In genomic region chr2L:8517256-8517694, dm6 we compare ENCODE assay signal across 1 fruit fly cellular context.
A peak's percentile ranks its signal among the peaks of the same experiment; 100 is the strongest.
TF ChIP-seq lines count a peak whose summit lies in the region.

TSS of gene mRpL51 (minus strand) at chr2L:8517380.
TSS of gene Uba4 (plus strand) at chr2L:8517411.

TF ChIP-seq in whole organism, embryonic, 481 proteins besides CTCF, POLR2A, EP300 and RAD21 (continued from another document and continues in another):
- TF ChIP-seq Bgb (GFP tag; IDR thresholded peaks at IDR 0.05; lab: Robert Waterston, UW; ENCODE audit: partially characterized antibody), result peak; percentile 50; the same call in 1 of the 2 replicates
- TF ChIP-seq CG2875 (GFP tag; optimal IDR thresholded peaks at IDR 0.05; lab: Kevin White, UChicago), result no peak
- TF ChIP-seq dmrt11E (tag; optimal IDR thresholded peaks at IDR 0.05; lab: Kevin White, UChicago), result peak; percentile 38
- peak; percentile 79 for TF ChIP-seq CG13287 (GFP tag; IDR thresholded peaks at IDR 0.05; lab: Robert Waterston, UW; ENCODE audit: partially characterized antibody)
- peak; percentile 37 to 89 for TF ChIP-seq Pdp1 (GFP tag; optimal IDR thresholded peaks at IDR 0.05; lab: Kevin White, UChicago)
- peak; percentile 72 for TF ChIP-seq lilli (GFP tag; optimal IDR thresholded peaks at IDR 0.05; lab: Kevin White, UChicago)
- peak; percentile 72 for TF ChIP-seq CG14710 (tag; optimal IDR thresholded peaks at IDR 0.05; lab: Kevin White, UChicago)
- peak; percentile 42; the same call in 1 of the 2 replicates for TF ChIP-seq bbx (GFP tag; IDR thresholded peaks at IDR 0.05; lab: Robert Waterston, UW; ENCODE audit: partially characterized antibody)
- peak; percentile 48; the same call in 1 of the 3 replicates for TF ChIP-seq vnd (GFP tag; IDR thresholded peaks at IDR 0.05; lab: Robert Waterston, UW; ENCODE audit: partially characterized antibody)
- peak; percentile 92 for TF ChIP-seq CG15514 (GFP tag; optimal IDR thresholded peaks at IDR 0.05; lab: Kevin White, UChicago)
- peak; percentile 16 for TF ChIP-seq Camta (GFP tag; optimal IDR thresholded peaks at IDR 0.05; lab: Kevin White, UChicago)
- no peak for TF ChIP-seq Dbx (GFP tag; IDR thresholded peaks at IDR 0.05; lab: Robert Waterston, UW)
- TF ChIP-seq TFAM (GFP tag; optimal IDR thresholded peaks at IDR 0.05; lab: Kevin White, UChicago), result no peak
- TF ChIP-seq az2 (GFP tag; optimal IDR thresholded peaks at IDR 0.05; lab: Kevin White, UChicago), result peak; percentile 31
- TF ChIP-seq B-H1 (GFP tag; IDR thresholded peaks at IDR 0.05; lab: Robert Waterston, UW), result no peak
- peak; percentile 18 for TF ChIP-seq CG10979 (tag; optimal IDR thresholded peaks at IDR 0.05; lab: Kevin White, UChicago)
- peak; percentile 74 for TF ChIP-seq CG1603 (tag; optimal IDR thresholded peaks at IDR 0.05; lab: Kevin White, UChicago)
- TF ChIP-seq NC2β (GFP tag; optimal IDR thresholded peaks at IDR 0.05; lab: Kevin White, UChicago), result peak; percentile 39
- TF ChIP-seq Six4 (GFP tag; optimal IDR thresholded peaks at IDR 0.05; lab: Kevin White, UChicago), result peak; percentile 37
- no peak for TF ChIP-seq CG9817 (tag; optimal IDR thresholded peaks at IDR 0.05; lab: Kevin White, UChicago)
- no peak for TF ChIP-seq lab (GFP tag; optimal IDR thresholded peaks at IDR 0.05; lab: Kevin White, UChicago)
- TF ChIP-seq Myb (GFP tag; optimal IDR thresholded peaks at IDR 0.05; lab: Kevin White, UChicago), result peak; percentile 48
- TF ChIP-seq CG2712 (tag; optimal IDR thresholded peaks at IDR 0.05; lab: Kevin White, UChicago), result peak; percentile 53
- no peak for TF ChIP-seq sqz (GFP tag; optimal IDR thresholded peaks at IDR 0.05; lab: Kevin White, UChicago)
- peak; percentile 3 for TF ChIP-seq CG15269 (tag; optimal IDR thresholded peaks at IDR 0.05; lab: Kevin White, UChicago)
- peak; percentile 56 for TF ChIP-seq zfh2 (GFP tag; optimal IDR thresholded peaks at IDR 0.05; lab: Kevin White, UChicago)
- no peak for TF ChIP-seq fd3F (GFP tag; optimal IDR thresholded peaks at IDR 0.05; lab: Kevin White, UChicago)
- peak; percentile 9 for TF ChIP-seq CG13296 (GFP tag; optimal IDR thresholded peaks at IDR 0.05; lab: Kevin White, UChicago)
- TF ChIP-seq CG4282 (GFP tag; optimal IDR thresholded peaks at IDR 0.05; lab: Kevin White, UChicago), result peak; percentile 28
- no peak for TF ChIP-seq CG8290 (GFP tag; optimal IDR thresholded peaks at IDR 0.05; lab: Kevin White, UChicago)
- TF ChIP-seq CG8290 (tag; optimal IDR thresholded peaks at IDR 0.05; lab: Kevin White, UChicago), result no peak
- TF ChIP-seq CG16813 (GFP tag; IDR thresholded peaks at IDR 0.05; lab: Robert Waterston, UW; ENCODE audit: partially characterized antibody), result peak; percentile 59; the same call in 2 of the 3 replicates
- TF ChIP-seq CG1602 (GFP tag; optimal IDR thresholded peaks at IDR 0.05; lab: Kevin White, UChicago), result no peak
- no peak for TF ChIP-seq grn (GFP tag; optimal IDR thresholded peaks at IDR 0.05; lab: Kevin White, UChicago)
- TF ChIP-seq CG4820 (GFP tag; optimal IDR thresholded peaks at IDR 0.05; lab: Kevin White, UChicago), result peak; percentile 0
- peak; percentile 66 for TF ChIP-seq CG2120 (GFP tag; optimal IDR thresholded peaks at IDR 0.05; lab: Kevin White, UChicago)
- no peak for TF ChIP-seq CG12219 (GFP tag; optimal IDR thresholded peaks at IDR 0.05; lab: Kevin White, UChicago)
- peak; percentile 39 for TF ChIP-seq CG17186 (GFP tag; optimal IDR thresholded peaks at IDR 0.05; lab: Kevin White, UChicago)
- peak; percentile 6 for TF ChIP-seq CG12744 (GFP tag; optimal IDR thresholded peaks at IDR 0.05; lab: Kevin White, UChicago)
- TF ChIP-seq CG12391 (tag; optimal IDR thresholded peaks at IDR 0.05; lab: Kevin White, UChicago), result peak; percentile 53
- TF ChIP-seq CG30403 (GFP tag; optimal IDR thresholded peaks at IDR 0.05; lab: Kevin White, UChicago), result peak; percentile 53
- TF ChIP-seq nerfin-2 (GFP tag; IDR thresholded peaks at IDR 0.05; lab: Robert Waterston, UW; ENCODE audit: partially characterized antibody), result peak; percentile 41; the same call in 1 of the 2 replicates
- no peak for TF ChIP-seq fd96Cb (tag; optimal IDR thresholded peaks at IDR 0.05; lab: Kevin White, UChicago)
- peak; percentile 37 for TF ChIP-seq PHDP (tag; optimal IDR thresholded peaks at IDR 0.05; lab: Kevin White, UChicago)
- peak in 1 of 2 experiments; percentile 16 for TF ChIP-seq bsh (GFP tag; optimal IDR thresholded peaks at IDR 0.05; lab: Kevin White, UChicago)
- TF ChIP-seq pho (GFP tag; optimal IDR thresholded peaks at IDR 0.05; lab: Kevin White, UChicago), result peak; percentile 56
- no peak for TF ChIP-seq CG16779 (GFP tag; IDR thresholded peaks at IDR 0.05; lab: Robert Waterston, UW)
- peak; percentile 32; the same call in 1 of the 2 replicates for TF ChIP-seq CG9932 (GFP tag; IDR thresholded peaks at IDR 0.05; lab: Robert Waterston, UW)
- peak; percentile 30 for TF ChIP-seq CG17385 (GFP tag; optimal IDR thresholded peaks at IDR 0.05; lab: Kevin White, UChicago)
- peak; percentile 39 for TF ChIP-seq Xbp1 (GFP tag; optimal IDR thresholded peaks at IDR 0.05; lab: Kevin White, UChicago)
- TF ChIP-seq CG2116 (GFP tag; optimal IDR thresholded peaks at IDR 0.05; lab: Kevin White, UChicago), result peak; percentile 90
- TF ChIP-seq slou (GFP tag; optimal IDR thresholded peaks at IDR 0.05; lab: Kevin White, UChicago), result peak; percentile 14
- peak; percentile 32; the same call in 1 of the 3 replicates for TF ChIP-seq CG6791 (GFP tag; IDR thresholded peaks at IDR 0.05; lab: Robert Waterston, UW; ENCODE audit: partially characterized antibody)
- TF ChIP-seq chif (GFP tag; optimal IDR thresholded peaks at IDR 0.05; lab: Kevin White, UChicago), result peak in 1 of 2 experiments; percentile 18
- no peak for TF ChIP-seq CG9437 (GFP tag; optimal IDR thresholded peaks at IDR 0.05; lab: Kevin White, UChicago)
- no peak for TF ChIP-seq Xrp1 (GFP tag; IDR thresholded peaks at IDR 0.05; lab: Robert Waterston, UW)
- peak; percentile 54; the same call in 1 of the 3 replicates for TF ChIP-seq knrl (GFP tag; IDR thresholded peaks at IDR 0.05; lab: Robert Waterston, UW; ENCODE audit: partially characterized antibody)
- TF ChIP-seq Side (GFP tag; optimal IDR thresholded peaks at IDR 0.05; lab: Kevin White, UChicago), result peak; percentile 34
- peak; percentile 53 for TF ChIP-seq repo (GFP tag; optimal IDR thresholded peaks at IDR 0.05; lab: Kevin White, UChicago)
- TF ChIP-seq CG30020 (tag; optimal IDR thresholded peaks at IDR 0.05; lab: Kevin White, UChicago), result peak; percentile 31
- TF ChIP-seq mam (GFP tag; optimal IDR thresholded peaks at IDR 0.05; lab: Kevin White, UChicago), result peak; percentile 55
- no peak for TF ChIP-seq tgo (GFP tag; IDR thresholded peaks at IDR 0.05; lab: Robert Waterston, UW)
- peak; percentile 26 for TF ChIP-seq CG12155 (GFP tag; optimal IDR thresholded peaks at IDR 0.05; lab: Kevin White, UChicago)
- TF ChIP-seq NfI (GFP tag; optimal IDR thresholded peaks at IDR 0.05; lab: Kevin White, UChicago), result peak; percentile 41
- TF ChIP-seq CG18599 (GFP tag; optimal IDR thresholded peaks at IDR 0.05; lab: Kevin White, UChicago), result peak; percentile 67
- TF ChIP-seq CG12299 (tag; optimal IDR thresholded peaks at IDR 0.05; lab: Kevin White, UChicago), result peak; percentile 7
- peak; percentile 16 for TF ChIP-seq CG13775 (GFP tag; optimal IDR thresholded peaks at IDR 0.05; lab: Kevin White, UChicago)
- no peak for TF ChIP-seq CG32532 (GFP tag; IDR thresholded peaks at IDR 0.05; lab: Robert Waterston, UW)
- peak; percentile 72; the same call in 2 of the 3 replicates for TF ChIP-seq zen2 (GFP tag; IDR thresholded peaks at IDR 0.05; lab: Robert Waterston, UW; ENCODE audit: partially characterized antibody)
- peak; percentile 62 for TF ChIP-seq Dref (GFP tag; IDR thresholded peaks at IDR 0.05; lab: Robert Waterston, UW)
- TF ChIP-seq org-1 (GFP tag; optimal IDR thresholded peaks at IDR 0.05; lab: Kevin White, UChicago), result no peak
- peak; percentile 9 for TF ChIP-seq pnt (GFP tag; optimal IDR thresholded peaks at IDR 0.05; lab: Kevin White, UChicago)
- TF ChIP-seq grau (tag; optimal IDR thresholded peaks at IDR 0.05; lab: Kevin White, UChicago), result peak; percentile 34
- no peak for TF ChIP-seq CG11560 (tag; IDR thresholded peaks at IDR 0.05; lab: Robert Waterston, UW)
- peak; percentile 18 for TF ChIP-seq jumu (GFP tag; optimal IDR thresholded peaks at IDR 0.05; lab: Kevin White, UChicago)
- TF ChIP-seq prd (optimal IDR thresholded peaks at IDR 0.05; lab: Kevin White, UChicago), result no peak
- TF ChIP-seq prd (GFP tag; IDR thresholded peaks at IDR 0.05; lab: Robert Waterston, UW), result no peak
- TF ChIP-seq lbe (GFP tag; optimal IDR thresholded peaks at IDR 0.05; lab: Kevin White, UChicago), result peak; percentile 72
- no peak for TF ChIP-seq bcd (GFP tag; optimal IDR thresholded peaks at IDR 0.05; lab: Kevin White, UChicago)
- peak; percentile 71 for TF ChIP-seq pzg (GFP tag; optimal IDR thresholded peaks at IDR 0.05; lab: Kevin White, UChicago)
- peak; percentile 45 for TF ChIP-seq wek (GFP tag; optimal IDR thresholded peaks at IDR 0.05; lab: Kevin White, UChicago)
- TF ChIP-seq CG17829 (tag; optimal IDR thresholded peaks at IDR 0.05; lab: Kevin White, UChicago), result peak; percentile 38
- TF ChIP-seq CG8388 (GFP tag; optimal IDR thresholded peaks at IDR 0.05; lab: Kevin White, UChicago), result peak; percentile 26
- TF ChIP-seq Dfd (GFP tag; optimal IDR thresholded peaks at IDR 0.05; lab: Kevin White, UChicago), result no peak
- TF ChIP-seq unc-4 (GFP tag; IDR thresholded peaks at IDR 0.05; lab: Robert Waterston, UW; ENCODE audit: partially characterized antibody), result peak; percentile 55
- peak; percentile 86 for TF ChIP-seq stwl (tag; optimal IDR thresholded peaks at IDR 0.05; lab: Kevin White, UChicago)
- TF ChIP-seq CG12659 (GFP tag; optimal IDR thresholded peaks at IDR 0.05; lab: Kevin White, UChicago), result peak; percentile 52
- TF ChIP-seq dpn (GFP tag; optimal IDR thresholded peaks at IDR 0.05; lab: Kevin White, UChicago), result peak; percentile 31 to 51
- TF ChIP-seq peb (GFP tag; IDR thresholded peaks at IDR 0.05; lab: Robert Waterston, UW), result no peak
- TF ChIP-seq twi (tag; optimal IDR thresholded peaks at IDR 0.05; lab: Kevin White, UChicago), result peak; percentile 63
- TF ChIP-seq exex (tag; optimal IDR thresholded peaks at IDR 0.05; lab: Kevin White, UChicago), result peak; percentile 57
- TF ChIP-seq dm (GFP tag; optimal IDR thresholded peaks at IDR 0.05; lab: Kevin White, UChicago), result peak; percentile 63
- no peak for TF ChIP-seq CG1832 (GFP tag; optimal IDR thresholded peaks at IDR 0.05; lab: Kevin White, UChicago)
- no peak for TF ChIP-seq gro (GFP tag; optimal IDR thresholded peaks at IDR 0.05; lab: Kevin White, UChicago)
- TF ChIP-seq Max (GFP tag; optimal IDR thresholded peaks at IDR 0.05; lab: Kevin White, UChicago), result peak; percentile 44
- peak; percentile 34 for TF ChIP-seq fu2 (GFP tag; optimal IDR thresholded peaks at IDR 0.05; lab: Kevin White, UChicago)
- TF ChIP-seq ind (GFP tag; optimal IDR thresholded peaks at IDR 0.05; lab: Kevin White, UChicago), result peak; percentile 41
- peak; percentile 46 for TF ChIP-seq Fer1 (GFP tag; optimal IDR thresholded peaks at IDR 0.05; lab: Kevin White, UChicago)
- peak; percentile 59 for TF ChIP-seq BEAF-32 (GFP tag; optimal IDR thresholded peaks at IDR 0.05; lab: Kevin White, UChicago)
- TF ChIP-seq CG10565 (GFP tag; optimal IDR thresholded peaks at IDR 0.05; lab: Kevin White, UChicago), result no peak
- TF ChIP-seq corto (GFP tag; optimal IDR thresholded peaks at IDR 0.05; lab: Kevin White, UChicago), result no peak
- TF ChIP-seq dan (GFP tag; IDR thresholded peaks at IDR 0.05; lab: Robert Waterston, UW), result no peak
- TF ChIP-seq en (GFP tag; optimal IDR thresholded peaks at IDR 0.05; lab: Kevin White, UChicago), result no peak
- TF ChIP-seq nmo (GFP tag; optimal IDR thresholded peaks at IDR 0.05; lab: Kevin White, UChicago), result peak; percentile 30
- peak; percentile 6 for TF ChIP-seq CG10147 (GFP tag; optimal IDR thresholded peaks at IDR 0.05; lab: Kevin White, UChicago)
- TF ChIP-seq Mes4 (GFP tag; optimal IDR thresholded peaks at IDR 0.05; lab: Kevin White, UChicago), result peak; percentile 35
- TF ChIP-seq row (GFP tag; IDR thresholded peaks at IDR 0.05; lab: Robert Waterston, UW), result peak; percentile 39; the same call in 1 of the 3 replicates
- no peak for TF ChIP-seq so (GFP tag; IDR thresholded peaks at IDR 0.05; lab: Robert Waterston, UW)
- peak; percentile 46 for TF ChIP-seq MESR4 (GFP tag; optimal IDR thresholded peaks at IDR 0.05; lab: Kevin White, UChicago)
- no peak for TF ChIP-seq pan (optimal IDR thresholded peaks at IDR 0.05; lab: Kevin White, UChicago)
- TF ChIP-seq pan (GFP tag; optimal IDR thresholded peaks at IDR 0.05 in 1 of 2, IDR thresholded peaks at IDR 0.05 in 1 of 2), result no peak
- TF ChIP-seq CG14441 (GFP tag; IDR thresholded peaks at IDR 0.05; lab: Robert Waterston, UW), result no peak
- peak; percentile 6 for TF ChIP-seq CG13123 (GFP tag; optimal IDR thresholded peaks at IDR 0.05; lab: Kevin White, UChicago)
- peak; percentile 64 for TF ChIP-seq CHES-1-like (GFP tag; optimal IDR thresholded peaks at IDR 0.05; lab: Kevin White, UChicago)
- TF ChIP-seq odd (GFP tag; optimal IDR thresholded peaks at IDR 0.05; lab: Kevin White, UChicago), result peak; percentile 9
- no peak for TF ChIP-seq caup (GFP tag; optimal IDR thresholded peaks at IDR 0.05; lab: Kevin White, UChicago; ENCODE audit: severe bottlenecking)
- TF ChIP-seq Sin3A (optimal IDR thresholded peaks at IDR 0.05; lab: Kevin White, UChicago), result peak; percentile 51
- TF ChIP-seq CG18764 (GFP tag; optimal IDR thresholded peaks at IDR 0.05; lab: Kevin White, UChicago), result peak; percentile 32
- peak; percentile 37 for TF ChIP-seq CG18476 (GFP tag; optimal IDR thresholded peaks at IDR 0.05; lab: Kevin White, UChicago)
- peak; percentile 78 for TF ChIP-seq trem (tag; optimal IDR thresholded peaks at IDR 0.05; lab: Kevin White, UChicago)
- TF ChIP-seq kni (GFP tag; optimal IDR thresholded peaks at IDR 0.05; lab: Kevin White, UChicago), result peak; percentile 25
- TF ChIP-seq CG34422 (GFP tag; IDR thresholded peaks at IDR 0.05; lab: Robert Waterston, UW), result peak; percentile 65; the same call in 1 of the 3 replicates
- TF ChIP-seq CG13894 (tag; optimal IDR thresholded peaks at IDR 0.05; lab: Kevin White, UChicago), result no peak
- TF ChIP-seq CG7987 (GFP tag; optimal IDR thresholded peaks at IDR 0.05; lab: Kevin White, UChicago), result no peak
- peak; percentile 43 for TF ChIP-seq Deaf1 (tag; optimal IDR thresholded peaks at IDR 0.05; lab: Kevin White, UChicago)
- TF ChIP-seq Med (GFP tag; lab: Kevin White, UChicago), result peak; percentile 96
- TF ChIP-seq Doc3 (GFP tag; IDR thresholded peaks at IDR 0.05; lab: Robert Waterston, UW; ENCODE audit: partially characterized antibody), result peak; percentile 51; the same call in 1 of the 3 replicates
- TF ChIP-seq CG3281 (GFP tag; optimal IDR thresholded peaks at IDR 0.05; lab: Kevin White, UChicago), result peak; percentile 23
